Worm (Caenorhabditis elegans): ENCODE results near the gene lgc-4.

The lgc-4 gene

DNA sequence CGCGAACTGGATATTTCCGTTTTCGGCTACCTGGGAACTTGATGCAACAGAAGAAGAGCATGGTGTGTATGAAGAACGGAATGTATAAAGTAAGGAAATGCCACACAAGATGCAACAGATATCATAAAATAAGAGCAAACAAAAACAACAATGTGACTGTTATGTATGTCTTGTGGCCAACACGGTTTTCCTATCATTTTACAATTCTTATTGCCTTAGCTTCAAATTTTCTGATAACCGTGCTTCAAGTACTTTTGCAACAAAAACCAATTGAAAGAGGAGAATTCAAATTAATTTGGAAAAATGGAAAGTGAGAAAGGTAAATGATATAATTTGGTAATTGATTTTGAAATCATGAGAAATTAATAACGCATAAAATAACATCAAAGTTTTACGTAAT, 10.5 kb downstream of the lgc-4 start:
- TF ChIP-seq nhr-11 (tag; optimal IDR thresholded peaks at IDR 0.05) (no peak), hlh-15 (tag; optimal IDR thresholded peaks at IDR 0.05) (no peak), hlh-30 (tag; optimal IDR thresholded peaks at IDR 0.05; ENCODE audit: insufficient read depth) (no peak)

DNA sequence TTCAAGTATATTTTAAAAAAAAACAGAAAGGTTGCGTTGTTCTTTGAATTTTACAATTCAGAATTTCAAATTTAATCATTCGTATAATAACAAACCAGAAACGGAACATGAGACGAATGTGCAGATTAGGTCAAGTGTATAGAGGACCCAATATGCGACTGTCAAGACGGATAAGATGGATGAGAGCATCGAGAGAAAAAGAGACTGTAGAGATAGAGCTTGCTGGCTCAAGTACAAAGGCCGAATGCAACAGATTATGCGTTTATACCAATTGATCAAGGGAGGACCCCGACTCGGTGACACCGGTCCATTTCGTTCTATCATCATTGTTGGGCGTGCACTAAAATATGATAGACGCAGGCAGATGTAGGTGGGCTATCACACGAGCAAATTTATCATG, 11.7 kb downstream of the lgc-4 start:
- no peak for TF ChIP-seq unc-42 (tag; optimal IDR thresholded peaks at IDR 0.05)
- TF ChIP-seq unc-55 (GFP tag; optimal IDR thresholded peaks at IDR 0.05), result no peak
- TF ChIP-seq ceh-34 (tag; optimal IDR thresholded peaks at IDR 0.05), result no peak
- no peak for TF ChIP-seq C38D4.7 (GFP tag; optimal IDR thresholded peaks at IDR 0.05)
- no peak for TF ChIP-seq ceh-30 (tag; optimal IDR thresholded peaks at IDR 0.05)
- TF ChIP-seq rnt-1 (tag; optimal IDR thresholded peaks at IDR 0.05), result no peak

DNA sequence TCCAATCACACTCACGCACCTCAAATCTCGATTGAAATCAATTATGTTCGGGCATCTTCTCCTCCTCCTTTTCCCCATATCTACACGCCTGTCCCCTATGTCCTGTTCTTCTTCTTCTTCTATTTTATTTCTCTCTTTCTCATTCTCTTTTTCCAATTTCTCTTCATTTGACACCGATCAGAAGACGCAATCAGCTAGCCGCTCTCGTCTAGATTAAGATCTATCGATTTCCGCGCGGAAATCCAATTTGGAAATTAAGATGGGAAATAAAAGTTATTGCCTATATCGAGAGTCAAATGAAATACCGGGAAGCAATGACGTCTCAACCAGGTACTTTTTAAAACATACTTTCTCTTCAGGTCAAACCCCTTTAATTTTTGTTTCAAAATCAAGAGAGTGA, 13.6 kb downstream of the lgc-4 start:
- TF ChIP-seq ceh-19 (GFP tag; optimal IDR thresholded peaks at IDR 0.05), result no peak
- peak; percentile 19 for TF ChIP-seq unc-55 (GFP tag; optimal IDR thresholded peaks at IDR 0.05)
- TF ChIP-seq rnt-1 (tag; optimal IDR thresholded peaks at IDR 0.05), result peak; percentile 73

DNA sequence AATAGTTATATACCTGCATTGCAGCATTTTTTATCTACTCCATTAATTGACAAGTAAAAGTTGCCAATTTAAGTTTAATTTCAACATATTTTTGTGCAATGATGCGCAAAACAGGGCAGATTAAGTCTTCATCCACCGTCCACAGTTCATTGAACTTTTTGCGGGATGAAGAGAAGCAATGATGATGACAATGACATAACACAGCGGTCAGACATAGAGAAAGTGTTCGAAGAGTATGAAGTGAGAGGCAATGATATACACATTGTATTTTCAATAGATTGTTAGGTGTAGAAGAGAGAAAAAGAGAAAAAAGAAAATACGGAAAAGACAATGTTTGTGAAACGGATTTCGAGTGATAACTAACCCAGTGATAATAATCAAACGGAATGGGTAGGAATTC, 15.1 kb downstream of the lgc-4 start:
- TF ChIP-seq fax-1 (tag; optimal IDR thresholded peaks at IDR 0.05) (no peak), sox-4 (tag; optimal IDR thresholded peaks at IDR 0.05) (no peak), T23F11.4 (GFP tag; optimal IDR thresholded peaks at IDR 0.05) (no peak), eyg-1 (tag; optimal IDR thresholded peaks at IDR 0.05) (no peak), ceh-2 (tag; optimal IDR thresholded peaks at IDR 0.05) (no peak), hlh-15 (tag; optimal IDR thresholded peaks at IDR 0.05) (no peak), ama-1 (optimal IDR thresholded peaks at IDR 0.05) (no peak), nfya-1 (tag; optimal IDR thresholded peaks at IDR 0.05) (no peak), odd-2 (tag; optimal IDR thresholded peaks at IDR 0.05) (no peak), che-1 (tag; optimal IDR thresholded peaks at IDR 0.05) (no peak), K09A11.1 (tag; optimal IDR thresholded peaks at IDR 0.05; ENCODE audit: insufficient read depth) (no peak), nhr-11 (tag; optimal IDR thresholded peaks at IDR 0.05) (no peak)

DNA sequence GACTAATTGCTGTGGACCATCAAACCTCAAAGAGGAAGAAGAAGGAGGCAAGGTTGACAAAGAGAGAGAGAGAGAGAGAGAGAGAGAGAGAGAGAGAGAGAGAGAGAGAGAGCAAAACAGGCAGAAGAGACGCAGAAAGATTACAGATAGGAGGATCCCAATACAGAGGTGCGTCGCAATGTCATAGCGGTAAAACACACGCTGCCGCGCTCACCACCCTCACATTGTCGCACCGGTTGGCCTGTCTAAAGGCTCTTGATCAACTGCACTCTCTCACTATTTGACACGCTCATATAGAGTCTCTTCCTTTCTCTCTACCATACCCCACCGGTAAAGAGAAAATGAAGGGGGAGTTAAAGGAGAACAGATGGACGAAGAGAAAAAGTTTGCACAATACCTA, 16.8 kb downstream of the lgc-4 start:
- TF ChIP-seq pat-9 (tag; optimal IDR thresholded peaks at IDR 0.05), result no peak
- no peak for TF ChIP-seq mec-3 (tag; optimal IDR thresholded peaks at IDR 0.05; ENCODE audit: borderline replicate concordance)
- TF ChIP-seq sox-2 (GFP tag; IDR thresholded peaks at IDR 0.05), result no peak
- TF ChIP-seq ceh-19 (GFP tag; optimal IDR thresholded peaks at IDR 0.05), result peak; percentile 1
- TF ChIP-seq hlh-8 (tag; optimal IDR thresholded peaks at IDR 0.05), result no peak
- TF ChIP-seq hlh-13 (GFP tag; optimal IDR thresholded peaks at IDR 0.05), result no peak
- TF ChIP-seq lim-6 (tag; optimal IDR thresholded peaks at IDR 0.05), result no peak
- TF ChIP-seq syd-9 (tag; optimal IDR thresholded peaks at IDR 0.05), result no peak
- no peak for TF ChIP-seq elt-4 (tag; optimal IDR thresholded peaks at IDR 0.05)
- peak; percentile 10 for TF ChIP-seq ceh-34 (tag; optimal IDR thresholded peaks at IDR 0.05)
- TF ChIP-seq ceh-18 (tag; optimal IDR thresholded peaks at IDR 0.05), result peak; percentile 11
- peak; percentile 52 for TF ChIP-seq ref-2 (tag; optimal IDR thresholded peaks at IDR 0.05)
- TF ChIP-seq zip-5 (tag; optimal IDR thresholded peaks at IDR 0.05), result no peak
- TF ChIP-seq ztf-16 (tag; optimal IDR thresholded peaks at IDR 0.05), result peak; percentile 31
- no peak for TF ChIP-seq ttx-3 (tag; optimal IDR thresholded peaks at IDR 0.05)
- peak; percentile 73 for TF ChIP-seq sdc-2 (tag; optimal IDR thresholded peaks at IDR 0.05)
- TF ChIP-seq che-1 (tag; optimal IDR thresholded peaks at IDR 0.05), result peak; percentile 60
- TF ChIP-seq pha-2 (tag; optimal IDR thresholded peaks at IDR 0.05), result peak; percentile 60
- no peak for TF ChIP-seq madf-2 (tag; optimal IDR thresholded peaks at IDR 0.05)
- TF ChIP-seq gmeb-2 (tag; optimal IDR thresholded peaks at IDR 0.05), result no peak
- TF ChIP-seq nfya-1 (tag; optimal IDR thresholded peaks at IDR 0.05), result peak; percentile 46
- no peak for TF ChIP-seq K09A11.1 (tag; optimal IDR thresholded peaks at IDR 0.05; ENCODE audit: insufficient read depth)
- peak; percentile 18 for TF ChIP-seq T23F11.4 (GFP tag; optimal IDR thresholded peaks at IDR 0.05)
- TF ChIP-seq hlh-30 (tag; optimal IDR thresholded peaks at IDR 0.05; ENCODE audit: insufficient read depth), result peak; percentile 32
- no peak for TF ChIP-seq ceh-14 (tag; optimal IDR thresholded peaks at IDR 0.05)
- TF ChIP-seq sox-4 (tag; optimal IDR thresholded peaks at IDR 0.05), result no peak
- TF ChIP-seq fax-1 (tag; optimal IDR thresholded peaks at IDR 0.05), result no peak
- no peak for TF ChIP-seq unc-42 (tag; optimal IDR thresholded peaks at IDR 0.05)
- TF ChIP-seq nhr-232 (tag; optimal IDR thresholded peaks at IDR 0.05), result no peak
- no peak for TF ChIP-seq npax-4 (tag; optimal IDR thresholded peaks at IDR 0.05)
- no peak for TF ChIP-seq ceh-45 (GFP tag; IDR thresholded peaks at IDR 0.05)
- peak; percentile 32 for TF ChIP-seq unc-55 (GFP tag; optimal IDR thresholded peaks at IDR 0.05)
- no peak for TF ChIP-seq unc-3 (GFP tag; conservative IDR thresholded peaks at IDR 0.05)
- no peak for TF ChIP-seq unc-3 (tag; optimal IDR thresholded peaks at IDR 0.05)
- TF ChIP-seq dve-1 (tag; optimal IDR thresholded peaks at IDR 0.05), result no peak
- no peak for TF ChIP-seq nhr-11 (tag; optimal IDR thresholded peaks at IDR 0.05)
